Fruit fly (Drosophila melanogaster): Measurements from ENCODE around the gene CG11109.

CG11109 gene

DNA sequence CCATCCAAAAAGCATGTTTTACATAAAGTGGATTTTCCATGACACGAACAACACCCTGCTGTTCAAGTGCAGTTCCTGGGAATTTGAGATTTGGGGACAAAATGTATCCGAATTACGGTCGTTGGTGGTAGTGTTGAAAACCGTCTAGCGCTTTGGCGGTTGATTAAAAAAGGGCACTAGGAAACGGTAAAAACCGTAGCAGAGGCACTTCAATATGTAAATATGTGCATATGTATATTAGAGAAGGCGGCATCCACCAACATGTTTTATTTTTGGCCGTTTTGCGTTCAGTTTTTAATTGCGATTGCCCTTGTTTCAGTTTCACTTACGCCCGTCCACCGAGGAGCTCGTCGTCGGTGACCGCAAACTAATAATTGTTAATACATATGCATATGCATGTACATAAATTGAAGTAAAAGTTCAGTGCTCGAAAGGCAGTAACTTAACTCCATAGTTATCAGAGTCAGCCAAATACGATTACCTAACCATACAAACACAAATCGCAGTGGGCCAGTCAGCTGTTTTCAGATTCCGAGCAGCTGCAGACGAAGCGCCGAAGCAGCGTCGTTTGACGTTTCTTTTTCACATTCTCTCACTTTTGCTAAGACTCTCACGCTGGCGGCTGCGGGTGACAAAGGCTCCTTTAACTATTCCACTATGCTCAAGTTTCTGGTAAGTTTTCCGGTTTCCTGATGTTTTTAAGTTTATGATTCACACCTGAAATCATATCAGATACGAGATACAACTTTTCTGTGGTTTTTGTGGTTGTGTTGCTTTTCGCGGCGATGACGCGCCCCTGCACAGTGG, 7.5 kb upstream of the CG11109 start, which contains the start of gene CG33170 (continued):
- no peak for TF ChIP-seq CG8290 (GFP tag; optimal IDR thresholded peaks at IDR 0.05)
- no peak for TF ChIP-seq CG8290 (tag; optimal IDR thresholded peaks at IDR 0.05)
- no peak for TF ChIP-seq luna (GFP tag; optimal IDR thresholded peaks at IDR 0.05)
- TF ChIP-seq oc (tag; optimal IDR thresholded peaks at IDR 0.05) = no peak
- no peak for TF ChIP-seq ara (GFP tag; IDR thresholded peaks at IDR 0.05)
- no peak for TF ChIP-seq Doc2 (GFP tag; IDR thresholded peaks at IDR 0.05)
- no peak for TF ChIP-seq CG3838 (GFP tag; optimal IDR thresholded peaks at IDR 0.05)
- TF ChIP-seq Myb (GFP tag; optimal IDR thresholded peaks at IDR 0.05) = no peak
- TF ChIP-seq CG18764 (GFP tag; optimal IDR thresholded peaks at IDR 0.05) = no peak
- peak; percentile 6 for TF ChIP-seq CG34376 (GFP tag; optimal IDR thresholded peaks at IDR 0.05)
- TF ChIP-seq da (GFP tag; optimal IDR thresholded peaks at IDR 0.05) = no peak
- TF ChIP-seq CG11695 (GFP tag; IDR thresholded peaks at IDR 0.05) = no peak
- TF ChIP-seq cg (GFP tag; optimal IDR thresholded peaks at IDR 0.05) = no peak
- no peak for TF ChIP-seq CG16815 (GFP tag; optimal IDR thresholded peaks at IDR 0.05)
- TF ChIP-seq Hr51 (GFP tag; optimal IDR thresholded peaks at IDR 0.05) = no peak
- peak; percentile 1 for TF ChIP-seq Dip3 (GFP tag; optimal IDR thresholded peaks at IDR 0.05)
- no peak; the same call in 1 of the 2 replicates for TF ChIP-seq bbx (GFP tag; IDR thresholded peaks at IDR 0.05; ENCODE audit: partially characterized antibody)
- TF ChIP-seq al (GFP tag; IDR thresholded peaks at IDR 0.05) = no peak
- no peak for TF ChIP-seq CG11560 (tag; IDR thresholded peaks at IDR 0.05)
- TF ChIP-seq CG3995 (GFP tag; optimal IDR thresholded peaks at IDR 0.05) = no peak
- TF ChIP-seq CG10959 (GFP tag; IDR thresholded peaks at IDR 0.05) = no peak
- peak; percentile 45 for TF ChIP-seq CG15514 (GFP tag; optimal IDR thresholded peaks at IDR 0.05)
- TF ChIP-seq CG10462 (GFP tag; optimal IDR thresholded peaks at IDR 0.05) = no peak
- no peak for TF ChIP-seq Taf1 (GFP tag; IDR thresholded peaks at IDR 0.05)
- TF ChIP-seq CG7928 (GFP tag; optimal IDR thresholded peaks at IDR 0.05) = no peak
- TF ChIP-seq mam (GFP tag; optimal IDR thresholded peaks at IDR 0.05) = no peak
- no peak for TF ChIP-seq tup (GFP tag; optimal IDR thresholded peaks at IDR 0.05)
- TF ChIP-seq CG10147 (GFP tag; optimal IDR thresholded peaks at IDR 0.05) = no peak
- no peak for TF ChIP-seq nom (GFP tag; optimal IDR thresholded peaks at IDR 0.05)
- no peak for TF ChIP-seq CG17912 (GFP tag; optimal IDR thresholded peaks at IDR 0.05)
- no peak for TF ChIP-seq CG16779 (GFP tag; IDR thresholded peaks at IDR 0.05)
- TF ChIP-seq CG6765 (GFP tag; optimal IDR thresholded peaks at IDR 0.05) = peak; percentile 12
- no peak for TF ChIP-seq Lim3 (GFP tag; IDR thresholded peaks at IDR 0.05)
- no peak for TF ChIP-seq Oaz (GFP tag; IDR thresholded peaks at IDR 0.05)
- TF ChIP-seq br (optimal IDR thresholded peaks at IDR 0.05) = no peak
- TF ChIP-seq hbn (GFP tag; IDR thresholded peaks at IDR 0.05; ENCODE audit: partially characterized antibody) = no peak
- no peak for TF ChIP-seq Sox100B (GFP tag; optimal IDR thresholded peaks at IDR 0.05)
- no peak for TF ChIP-seq CG7357 (GFP tag; IDR thresholded peaks at IDR 0.05)
- TF ChIP-seq insv (GFP tag; optimal IDR thresholded peaks at IDR 0.05) = no peak
- no peak for TF ChIP-seq gsb (GFP tag; IDR thresholded peaks at IDR 0.05)
- TF ChIP-seq Fer3 (tag; optimal IDR thresholded peaks at IDR 0.05) = no peak
- peak; percentile 93 for TF ChIP-seq Deaf1 (tag; optimal IDR thresholded peaks at IDR 0.05)
- TF ChIP-seq ro (GFP tag; IDR thresholded peaks at IDR 0.05) = no peak
- TF ChIP-seq en (GFP tag; optimal IDR thresholded peaks at IDR 0.05) = no peak
- no peak for TF ChIP-seq tap (tag; optimal IDR thresholded peaks at IDR 0.05)
- TF ChIP-seq CG4820 (GFP tag; optimal IDR thresholded peaks at IDR 0.05) = no peak
- TF ChIP-seq Doc3 (GFP tag; IDR thresholded peaks at IDR 0.05; ENCODE audit: partially characterized antibody) = no peak
- no peak for TF ChIP-seq Chrac-16 (GFP tag; optimal IDR thresholded peaks at IDR 0.05)
- peak; percentile 20 to 25 for TF ChIP-seq Trl (optimal IDR thresholded peaks at IDR 0.05)
- TF ChIP-seq Trl (GFP tag; optimal IDR thresholded peaks at IDR 0.05) = no peak
- TF ChIP-seq ttk (GFP tag; IDR thresholded peaks at IDR 0.05) = no peak
- TF ChIP-seq CG8478 (optimal IDR thresholded peaks at IDR 0.05) = no peak

All from whole organism, embryonic.